Worm (Caenorhabditis elegans): ENCODE data around the gene glt-7.

ce11 chrIV:582130-582529 is 50.2 kb downstream of the glt-7 start, which contains the start of gene F56A11.6:
- TF ChIP-seq lsy-2 (tag; optimal IDR thresholded peaks at IDR 0.05): no peak
- no peak for TF ChIP-seq pha-4 (tag; optimal IDR thresholded peaks at IDR 0.05)
- TF ChIP-seq sptf-1 (tag; optimal IDR thresholded peaks at IDR 0.05): no peak
- no peak for TF ChIP-seq drap-1 (GFP tag; optimal IDR thresholded peaks at IDR 0.05)
- no peak for TF ChIP-seq nhr-237 (tag; optimal IDR thresholded peaks at IDR 0.05)
- TF ChIP-seq blmp-1 (tag; optimal IDR thresholded peaks at IDR 0.05): no peak
- TF ChIP-seq snpc-4 (tag; optimal IDR thresholded peaks at IDR 0.05): no peak
- TF ChIP-seq nhr-28 (tag; optimal IDR thresholded peaks at IDR 0.05): no peak
- TF ChIP-seq bed-3 (GFP tag; optimal IDR thresholded peaks at IDR 0.05): no peak
- TF ChIP-seq unc-62 (GFP tag; optimal IDR thresholded peaks at IDR 0.05): no peak
- no peak for TF ChIP-seq lin-13 (tag; optimal IDR thresholded peaks at IDR 0.05)
- TF ChIP-seq nhr-76 (tag; optimal IDR thresholded peaks at IDR 0.05): no peak
- no peak for TF ChIP-seq ces-1 (GFP tag; optimal IDR thresholded peaks at IDR 0.05)

All from whole organism, mixed stage, embryonic.